Worm (Caenorhabditis elegans): ENCODE results near the gene msp-50.

ce11 chrII:5174370-5174769 lies 25.2 kb upstream of the msp-50 start, which contains the start of gene C27D6.3:
- TF ChIP-seq skn-1 (tag; optimal IDR thresholded peaks at IDR 0.05) (no peak), unc-39 (tag; optimal IDR thresholded peaks at IDR 0.05) (no peak)
